Fruit fly (Drosophila melanogaster) S2 (cell line): ENCODE results near the gene mil.

ENCODE experiments used
- CG8478 ChIP-seq: fragments of >200 bp; optimal IDR thresholded peaks from 2 replicates; lab custom pipeline; 2018
- CTCF ChIP-seq, 2 experiments: fragments of >200 bp; optimal IDR thresholded peaks; 2 replicates each; lab custom pipeline; 2018

DNA sequence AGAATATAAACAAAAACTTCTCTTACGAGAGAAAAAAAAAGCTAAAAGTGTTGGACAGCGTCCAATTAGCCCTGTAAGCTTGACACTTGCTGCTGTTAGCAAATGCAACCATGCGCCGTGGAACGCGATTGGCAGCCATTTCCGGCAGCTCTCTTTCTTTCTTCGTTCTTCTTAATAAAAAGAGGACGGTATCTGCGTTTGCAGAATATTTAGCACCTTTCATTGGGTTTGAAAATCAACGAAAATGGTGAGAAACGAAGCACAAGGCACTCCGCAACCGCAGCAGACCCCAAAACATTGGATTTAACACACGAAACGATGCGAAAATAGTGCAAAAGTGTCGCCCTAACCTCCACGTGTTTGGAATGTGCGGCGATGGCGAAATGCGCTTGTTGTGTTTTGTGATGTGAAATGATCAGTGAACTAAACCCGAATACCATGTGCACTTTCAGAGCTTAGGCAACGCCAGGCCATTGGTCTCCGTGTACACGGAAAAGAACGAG, 10.5 kb downstream of the mil start, which contains the start of gene RpL4:
- TF ChIP-seq CG8478 (lab: Kevin White, UChicago) (no peak), CTCF (optimal IDR thresholded peaks at IDR 0.05; lab: Kevin White, UChicago) (no peak)
